Fruit fly (Drosophila melanogaster) whole organism, pupa: ENCODE data around the gene Hacd2.

Source experiments
- CG10348 ChIP-seq: fragments of 200-800 bp; sonication (Bioruptor generic); IDR thresholded peaks from 2 replicates; pipeline ENCODE4 v1.3.6; 2022; ENCODE audit warnings: missing biosample characterization, missing genetic modification characterization
- CG13204 ChIP-seq: fragments of 200-800 bp; sonication (Bioruptor generic); optimal IDR thresholded peaks from 2 replicates; lab custom pipeline; 2018; ENCODE audit warnings: missing biosample characterization, mild to moderate bottlenecking, missing genetic modification characterization, moderate library complexity
- CG14655 ChIP-seq: fragments of 200-800 bp; sonication (Bioruptor generic); optimal IDR thresholded peaks from 3 replicates; lab custom pipeline; 2017; ENCODE audit warnings: mild to moderate bottlenecking, missing biosample characterization, missing genetic modification reagents, missing genetic modification characterization
- CG15710 ChIP-seq: fragments of 200-800 bp; sonication (Bioruptor generic); optimal IDR thresholded peaks from 2 replicates; lab custom pipeline; 2018; ENCODE audit warnings: missing biosample characterization, mild to moderate bottlenecking, missing genetic modification characterization, moderate library complexity
- CG34367 ChIP-seq: fragments of 200-800 bp; sonication (Bioruptor generic); optimal IDR thresholded peaks from 2 replicates; lab custom pipeline; 2018; ENCODE audit warnings: missing biosample characterization, mild to moderate bottlenecking, missing genetic modification characterization
- D1 ChIP-seq: fragments of 200-800 bp; sonication (Bioruptor generic); optimal IDR thresholded peaks from 2 replicates; lab custom pipeline; 2018; ENCODE audit warnings: missing biosample characterization, mild to moderate bottlenecking, missing genetic modification characterization, moderate library complexity
- EcR ChIP-seq: fragments of 200-800 bp; sonication (Bioruptor generic); optimal IDR thresholded peaks from 3 replicates; lab custom pipeline; 2019; ENCODE audit warnings: missing biosample characterization, missing genetic modification characterization, mild to moderate bottlenecking, moderate library complexity, missing genetic modification reagents
- Ets98B ChIP-seq: fragments of 200-800 bp; sonication (Bioruptor generic); IDR thresholded peaks from 2 replicates; pipeline ENCODE4 v1.3.6; 2022; ENCODE audit warnings: missing biosample characterization, missing genetic modification characterization
- Pif1A ChIP-seq: fragments of 200-800 bp; sonication (Bioruptor generic); optimal IDR thresholded peaks from 3 replicates; lab custom pipeline; 2016; ENCODE audit warnings: missing biosample characterization, missing genetic modification characterization
- Pif1B ChIP-seq: fragments of 200-800 bp; sonication (Bioruptor generic); optimal IDR thresholded peaks from 3 replicates; lab custom pipeline; 2016; ENCODE audit warnings: missing biosample characterization, missing genetic modification characterization

DNA sequence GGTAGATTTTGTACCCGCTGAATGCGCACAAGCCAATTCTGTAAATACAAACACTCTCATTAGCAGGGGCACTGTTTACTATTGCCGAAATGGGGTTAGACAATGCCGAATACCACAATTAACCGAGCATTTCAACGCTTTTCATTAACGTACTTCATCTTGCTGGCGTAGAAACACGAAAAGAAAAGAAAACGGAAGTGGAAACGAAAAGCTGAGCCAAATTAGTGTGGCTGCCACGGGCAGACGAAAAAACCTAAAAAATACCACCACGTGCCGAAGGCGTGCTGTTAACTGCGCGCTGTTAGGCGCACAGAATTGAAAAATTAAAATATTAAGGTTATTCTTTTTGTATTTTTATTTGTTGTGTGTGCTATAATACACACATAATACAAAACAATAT lies 50.5 kb downstream of the Hacd2 start, which contains the start of gene RpL24:
- no peak for TF ChIP-seq CG13204 (GFP tag; lab: Kevin White, UChicago)
- TF ChIP-seq EcR (GFP tag; lab: Kevin White, UChicago): no peak
- peak; percentile 89 for TF ChIP-seq Pif1A (GFP tag; lab: Kevin White, UChicago)
- peak; percentile 84 for TF ChIP-seq Pif1B (GFP tag; lab: Kevin White, UChicago)
- peak; percentile 80 for TF ChIP-seq Ets98B
- TF ChIP-seq CG15710 (tag; lab: Kevin White, UChicago): peak; percentile 70
- no peak for TF ChIP-seq CG10348 (GFP tag; lab: Robert Waterston, UW)
- TF ChIP-seq CG34367 (tag; lab: Kevin White, UChicago): peak; percentile 82
- no peak for TF ChIP-seq CG14655 (GFP tag; lab: Kevin White, UChicago)
- no peak for TF ChIP-seq D1 (tag; lab: Kevin White, UChicago)
